Fruit fly (Drosophila melanogaster): ENCODE data around the gene Cyp28d2.

Gene Cyp28d2

dm6 chr2L:5245363-5245892 is 38.4 kb downstream of the Cyp28d2 start:
- TF ChIP-seq Myc (optimal IDR thresholded peaks at IDR 0.05) (no peak), fru (GFP tag; optimal IDR thresholded peaks at IDR 0.05) (peak; percentile 25), psq (GFP tag; optimal IDR thresholded peaks at IDR 0.05) (peak; percentile 15), h (GFP tag; optimal IDR thresholded peaks at IDR 0.05) (peak; percentile 13), Sp1 (GFP tag; optimal IDR thresholded peaks at IDR 0.05) (peak; percentile 14), Hr78 (GFP tag; optimal IDR thresholded peaks at IDR 0.05) (no peak), pan (optimal IDR thresholded peaks at IDR 0.05) (no peak), foxo (GFP tag; optimal IDR thresholded peaks at IDR 0.05) (peak in 1 of 2 experiments; percentile 45), br (GFP tag; optimal IDR thresholded peaks at IDR 0.05) (peak; percentile 27), rgr (GFP tag; optimal IDR thresholded peaks at IDR 0.05) (peak; percentile 47), OdsH (GFP tag; optimal IDR thresholded peaks at IDR 0.05) (peak; percentile 5)

DNA sequence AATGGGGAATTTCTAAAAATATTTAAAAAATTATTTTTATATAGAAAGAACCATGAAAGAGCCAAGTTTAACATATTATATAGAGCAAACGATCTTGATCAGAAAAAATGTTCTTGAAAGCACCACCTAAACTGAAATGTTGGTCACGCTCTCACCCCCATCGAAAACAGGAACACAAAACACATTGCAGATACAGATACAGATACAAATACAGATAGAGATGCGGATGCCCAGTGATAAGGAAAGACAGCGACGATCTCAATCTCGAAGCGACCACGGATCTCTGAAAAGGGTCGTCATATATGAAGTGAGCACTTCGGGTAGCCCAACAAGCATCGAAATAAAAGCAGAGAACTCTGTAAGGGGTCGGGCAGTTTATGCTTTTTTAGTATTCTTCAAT is 40.3 kb downstream of the Cyp28d2 start:
- TF ChIP-seq fru (GFP tag; optimal IDR thresholded peaks at IDR 0.05) (peak; percentile 26), foxo (GFP tag; optimal IDR thresholded peaks at IDR 0.05) (peak in 1 of 2 experiments; percentile 11), h (GFP tag; optimal IDR thresholded peaks at IDR 0.05) (peak; percentile 17), rgr (GFP tag; optimal IDR thresholded peaks at IDR 0.05) (peak; percentile 15), psq (GFP tag; optimal IDR thresholded peaks at IDR 0.05) (peak; percentile 17), HLH106 (tag; optimal IDR thresholded peaks at IDR 0.05) (no peak)

- TF ChIP-seq Jra (GFP tag; optimal IDR thresholded peaks at IDR 0.05) (no peak), rgr (GFP tag; optimal IDR thresholded peaks at IDR 0.05) (no peak), Sp1 (GFP tag; optimal IDR thresholded peaks at IDR 0.05) (no peak), usp (GFP tag; optimal IDR thresholded peaks at IDR 0.05) (no peak), psq (GFP tag; optimal IDR thresholded peaks at IDR 0.05) (no peak), brk (GFP tag; optimal IDR thresholded peaks at IDR 0.05) (no peak), sage (GFP tag; optimal IDR thresholded peaks at IDR 0.05) (no peak), Vsx2 (GFP tag; optimal IDR thresholded peaks at IDR 0.05; ENCODE audit: partially characterized antibody) (no peak), fru (GFP tag; optimal IDR thresholded peaks at IDR 0.05) (no peak), Abd-B (GFP tag; optimal IDR thresholded peaks at IDR 0.05) (no peak), jim (GFP tag; optimal IDR thresholded peaks at IDR 0.05) (no peak), Dif (GFP tag; optimal IDR thresholded peaks at IDR 0.05; ENCODE audit: partially characterized antibody) (no peak), GATAd (GFP tag; optimal IDR thresholded peaks at IDR 0.05) (no peak), OdsH (GFP tag; optimal IDR thresholded peaks at IDR 0.05) (no peak), Hnf4 (GFP tag; optimal IDR thresholded peaks at IDR 0.05) (no peak)
These were observed 40.7 kb downstream of the Cyp28d2 start for dm6 chr2L:5247812-5248211.

DNA sequence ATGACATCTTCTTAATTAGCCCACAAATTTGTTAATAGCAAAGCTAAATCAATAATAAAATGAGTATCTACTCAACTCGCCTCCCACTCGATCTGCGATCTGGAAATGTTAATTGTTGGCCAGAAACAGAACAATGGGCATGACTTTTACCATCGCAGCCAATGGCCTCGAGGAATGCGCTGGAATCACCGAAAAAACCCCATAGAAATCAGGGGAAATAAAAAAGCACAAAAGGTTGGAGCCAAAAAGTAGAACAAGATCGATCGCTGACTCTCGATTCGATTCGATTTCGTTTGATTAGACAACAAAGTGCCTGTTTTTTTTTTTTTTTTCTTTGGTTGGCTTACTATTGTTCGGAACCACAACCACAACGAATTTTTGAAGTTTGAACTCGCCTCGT is 41.5 kb downstream of the Cyp28d2 start:
- TF ChIP-seq sv (GFP tag; optimal IDR thresholded peaks at IDR 0.05) = no peak
- TF ChIP-seq woc (GFP tag; optimal IDR thresholded peaks at IDR 0.05) = no peak
- TF ChIP-seq Rel (GFP tag; optimal IDR thresholded peaks at IDR 0.05) = no peak
- TF ChIP-seq Rel (tag; optimal IDR thresholded peaks at IDR 0.05) = peak; percentile 80

- TF ChIP-seq sv (GFP tag; optimal IDR thresholded peaks at IDR 0.05) (no peak), jim (GFP tag; optimal IDR thresholded peaks at IDR 0.05) (no peak), dmrt93B (GFP tag; optimal IDR thresholded peaks at IDR 0.05) (peak; percentile 18), dl (GFP tag; optimal IDR thresholded peaks at IDR 0.05; ENCODE audit: insufficient read depth in 1 of 2, partially characterized antibody in 2 of 2) (no peak), sage (GFP tag; optimal IDR thresholded peaks at IDR 0.05) (no peak), brk (GFP tag; optimal IDR thresholded peaks at IDR 0.05) (peak; percentile 62), Dif (GFP tag; optimal IDR thresholded peaks at IDR 0.05; ENCODE audit: partially characterized antibody) (no peak), dsf (GFP tag; optimal IDR thresholded peaks at IDR 0.05; ENCODE audit: borderline replicate concordance) (no peak), h (GFP tag; optimal IDR thresholded peaks at IDR 0.05) (peak; percentile 84), OdsH (GFP tag; optimal IDR thresholded peaks at IDR 0.05) (peak; percentile 63), rgr (GFP tag; optimal IDR thresholded peaks at IDR 0.05) (peak; percentile 67), Mio (GFP tag; optimal IDR thresholded peaks at IDR 0.05) (no peak), Rel (GFP tag; optimal IDR thresholded peaks at IDR 0.05) (no peak), Rel (tag; optimal IDR thresholded peaks at IDR 0.05) (peak; percentile 36), Abd-B (GFP tag; optimal IDR thresholded peaks at IDR 0.05) (no peak), Sp1 (GFP tag; optimal IDR thresholded peaks at IDR 0.05) (peak; percentile 71), ey (GFP tag; optimal IDR thresholded peaks at IDR 0.05) (peak; percentile 73), Jra (GFP tag; optimal IDR thresholded peaks at IDR 0.05) (peak; percentile 26), pan (optimal IDR thresholded peaks at IDR 0.05) (no peak), usp (GFP tag; optimal IDR thresholded peaks at IDR 0.05) (no peak), HLH106 (tag; optimal IDR thresholded peaks at IDR 0.05) (peak; percentile 71), woc (GFP tag; optimal IDR thresholded peaks at IDR 0.05) (peak; percentile 87), psq (GFP tag; optimal IDR thresholded peaks at IDR 0.05) (peak; percentile 75), CG32264 (GFP tag; optimal IDR thresholded peaks at IDR 0.05) (peak; percentile 32), Myc (optimal IDR thresholded peaks at IDR 0.05) (no peak), Hr83 (GFP tag; optimal IDR thresholded peaks at IDR 0.05; ENCODE audit: poor library complexity, severe bottlenecking) (peak; percentile 41), fru (GFP tag; optimal IDR thresholded peaks at IDR 0.05) (peak; percentile 81), Hnf4 (GFP tag; optimal IDR thresholded peaks at IDR 0.05) (peak; percentile 75), Hr78 (GFP tag; optimal IDR thresholded peaks at IDR 0.05) (no peak), Vsx2 (GFP tag; optimal IDR thresholded peaks at IDR 0.05; ENCODE audit: partially characterized antibody) (no peak), foxo (GFP tag; optimal IDR thresholded peaks at IDR 0.05) (peak in 1 of 2 experiments; percentile 80), br (GFP tag; optimal IDR thresholded peaks at IDR 0.05) (peak; percentile 84), lola (GFP tag; optimal IDR thresholded peaks at IDR 0.05) (no peak), tai (GFP tag; optimal IDR thresholded peaks at IDR 0.05) (peak; percentile 51), CrebA (GFP tag; optimal IDR thresholded peaks at IDR 0.05; ENCODE audit: borderline replicate concordance) (peak; percentile 77), CG9705 (GFP tag; optimal IDR thresholded peaks at IDR 0.05) (peak; percentile 61)
These were observed 42.7 kb downstream of the Cyp28d2 start for dm6 chr2L:5249766-5250165.

Data from whole organism, wandering third instar larva.